Worm (Caenorhabditis elegans) whole organism, late embryonic: ENCODE data around the gene F46F5.16.

ENCODE experiments used
- elt-2 ChIP-seq: sonication (generic microtip); optimal IDR thresholded peaks from 2 replicates; lab custom pipeline; 2016; ENCODE audit warnings: missing genetic modification reagents, missing genetic modification characterization, missing compliant biosample characterization
- tbx-2 ChIP-seq: sonication (generic microtip); optimal IDR thresholded peaks from 2 replicates; lab custom pipeline; 2016; ENCODE audit warnings: missing genetic modification characterization, missing compliant biosample characterization
- unc-42 ChIP-seq: sonication (generic microtip); optimal IDR thresholded peaks from 2 replicates; lab custom pipeline; 2016; ENCODE audit warnings: missing genotype, missing genetic modification characterization, missing compliant biosample characterization

DNA sequence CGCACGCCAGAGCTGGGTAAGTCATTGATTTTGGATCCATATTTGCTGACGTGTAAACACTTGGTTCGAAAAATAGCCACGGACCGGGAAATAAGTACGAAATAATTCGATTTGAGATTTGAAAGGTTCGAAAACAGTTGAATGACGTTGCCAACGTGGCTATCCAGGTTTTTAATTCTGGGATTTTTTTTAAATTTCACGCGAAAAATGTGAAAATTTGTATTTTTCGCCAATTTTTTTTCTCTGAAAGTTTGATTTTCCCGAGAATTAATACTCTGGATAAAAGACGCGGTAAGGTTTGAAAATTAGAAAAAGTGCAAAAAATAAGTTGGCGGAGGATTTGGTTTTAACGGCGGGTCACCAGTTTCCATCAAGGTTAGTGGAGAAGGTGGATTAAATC, 46.2 kb upstream of the F46F5.16 start, which contains the start of gene fbxc-48:
- no peak for TF ChIP-seq tbx-2 (tag; lab: Kevin White, UChicago)
- no peak for TF ChIP-seq elt-2 (tag; lab: Kevin White, UChicago)
- TF ChIP-seq unc-42 (tag; lab: Kevin White, UChicago) = no peak
